Fruit fly (Drosophila melanogaster): ENCODE data around the gene Dyro.

Dyro gene

dm6 chr3L:11325671-11326306 lies 30.1 kb upstream of the Dyro start (continued):
- TF ChIP-seq Chrac-16 (GFP tag; optimal IDR thresholded peaks at IDR 0.05), result peak; percentile 78
- TF ChIP-seq insv (GFP tag; optimal IDR thresholded peaks at IDR 0.05), result no peak
- TF ChIP-seq mirr (GFP tag; optimal IDR thresholded peaks at IDR 0.05), result no peak
- TF ChIP-seq danr (GFP tag; IDR thresholded peaks at IDR 0.05), result peak; percentile 45; the same call in 1 of the 2 replicates
- peak; percentile 77; the same call in 2 of the 3 replicates for TF ChIP-seq CG34422 (GFP tag; IDR thresholded peaks at IDR 0.05)
- TF ChIP-seq repo (GFP tag; optimal IDR thresholded peaks at IDR 0.05), result peak; percentile 51
- no peak for TF ChIP-seq sug (tag; optimal IDR thresholded peaks at IDR 0.05)
- peak; percentile 80 for TF ChIP-seq nmo (GFP tag; optimal IDR thresholded peaks at IDR 0.05)
- no peak for TF ChIP-seq exex (tag; optimal IDR thresholded peaks at IDR 0.05)
- peak; percentile 83 for TF ChIP-seq tin (GFP tag; optimal IDR thresholded peaks at IDR 0.05)
- TF ChIP-seq hth (optimal IDR thresholded peaks at IDR 0.05), result no peak
- TF ChIP-seq Ets97D (GFP tag; optimal IDR thresholded peaks at IDR 0.05), result peak; percentile 33
- TF ChIP-seq ATbp (GFP tag; optimal IDR thresholded peaks at IDR 0.05), result peak; percentile 49
- peak; percentile 59 for TF ChIP-seq p53 (GFP tag; optimal IDR thresholded peaks at IDR 0.05)
- TF ChIP-seq fd64A (GFP tag; optimal IDR thresholded peaks at IDR 0.05), result peak; percentile 30
- TF ChIP-seq Dip2 (GFP tag; IDR thresholded peaks at IDR 0.05), result no peak
- TF ChIP-seq Ssrp (tag; optimal IDR thresholded peaks at IDR 0.05), result peak; percentile 77
- no peak for TF ChIP-seq CG42726 (GFP tag; IDR thresholded peaks at IDR 0.05; ENCODE audit: partially characterized antibody)
- peak; percentile 68 for TF ChIP-seq CG12236 (GFP tag; optimal IDR thresholded peaks at IDR 0.05)
- peak; percentile 17 for TF ChIP-seq CG6854 (GFP tag; optimal IDR thresholded peaks at IDR 0.05)
- TF ChIP-seq Side (GFP tag; optimal IDR thresholded peaks at IDR 0.05), result peak; percentile 48
- peak; percentile 5 for TF ChIP-seq CG7271 (tag; optimal IDR thresholded peaks at IDR 0.05)
- no peak for TF ChIP-seq CG10565 (GFP tag; optimal IDR thresholded peaks at IDR 0.05)
- TF ChIP-seq nom (GFP tag; optimal IDR thresholded peaks at IDR 0.05), result peak; percentile 71
- TF ChIP-seq Hmr (GFP tag; optimal IDR thresholded peaks at IDR 0.05), result peak; percentile 22
- peak; percentile 63; the same call in 2 of the 3 replicates for TF ChIP-seq Optix (GFP tag; IDR thresholded peaks at IDR 0.05)
- TF ChIP-seq psq (GFP tag; optimal IDR thresholded peaks at IDR 0.05), result no peak
- TF ChIP-seq z (GFP tag; IDR thresholded peaks at IDR 0.05), result 0 out of 3 replicates have a peak, but pooled peaks have one; percentile 16
- TF ChIP-seq CG14667 (GFP tag; IDR thresholded peaks at IDR 0.05), result peak; percentile 44; the same call in 1 of the 2 replicates
- peak; percentile 58 for TF ChIP-seq Bteb2 (GFP tag; optimal IDR thresholded peaks at IDR 0.05)
- TF ChIP-seq CG11398 (GFP tag; optimal IDR thresholded peaks at IDR 0.05), result peak; percentile 61
- peak; percentile 9 for TF ChIP-seq CG30020 (tag; optimal IDR thresholded peaks at IDR 0.05)
- peak; percentile 70 for TF ChIP-seq CG16863 (GFP tag; optimal IDR thresholded peaks at IDR 0.05)
- no peak for TF ChIP-seq Hr39 (optimal IDR thresholded peaks at IDR 0.05)
- 0 out of 2 replicates have a peak, but pooled peaks have one; percentile 41 for TF ChIP-seq aop (GFP tag; IDR thresholded peaks at IDR 0.05)
- peak; percentile 31 for TF ChIP-seq CG9437 (GFP tag; optimal IDR thresholded peaks at IDR 0.05)
- TF ChIP-seq GATAe (GFP tag; conservative IDR thresholded peaks at IDR 0.05), result no peak
- TF ChIP-seq NfI (GFP tag; optimal IDR thresholded peaks at IDR 0.05), result peak; percentile 31
- TF ChIP-seq Camta (GFP tag; optimal IDR thresholded peaks at IDR 0.05), result peak; percentile 80
- TF ChIP-seq Atf6 (GFP tag; IDR thresholded peaks at IDR 0.05), result peak; percentile 58; the same call in 1 of the 2 replicates
- no peak for TF ChIP-seq gro (GFP tag; optimal IDR thresholded peaks at IDR 0.05)
- TF ChIP-seq tio (GFP tag; optimal IDR thresholded peaks at IDR 0.05), result peak; percentile 80
- TF ChIP-seq CG7372 (GFP tag; IDR thresholded peaks at IDR 0.05), result no peak; the same call in 1 of the 2 replicates
- TF ChIP-seq gcm2 (GFP tag; optimal IDR thresholded peaks at IDR 0.05), result peak; percentile 44
- no peak for TF ChIP-seq CG34224 (GFP tag; IDR thresholded peaks at IDR 0.05; ENCODE audit: partially characterized antibody)
- TF ChIP-seq salm (tag; optimal IDR thresholded peaks at IDR 0.05), result peak; percentile 19
- TF ChIP-seq cato (GFP tag; optimal IDR thresholded peaks at IDR 0.05; ENCODE audit: borderline replicate concordance), result peak; percentile 27
- TF ChIP-seq Hand (GFP tag; optimal IDR thresholded peaks at IDR 0.05), result no peak
- TF ChIP-seq trh (GFP tag; optimal IDR thresholded peaks at IDR 0.05), result peak; percentile 75
- peak; percentile 70 for TF ChIP-seq shn (GFP tag; optimal IDR thresholded peaks at IDR 0.05)
- no peak for TF ChIP-seq yki (optimal IDR thresholded peaks at IDR 0.05)

Measured in whole organism, embryonic.